Fruit fly (Drosophila melanogaster) whole organism, wandering third instar larva: ENCODE results near the gene EndoGI.

Experiments used
- Abd-B ChIP-seq: fragments of >200 bp; optimal IDR thresholded peaks from 2 replicates; lab custom pipeline; 2017; ENCODE audit warnings: missing biosample characterization, missing genetic modification characterization
- CG32264 ChIP-seq: fragments of 200-800 bp; sonication (Bioruptor generic); optimal IDR thresholded peaks from 2 replicates; lab custom pipeline; 2016; ENCODE audit warnings: missing biosample characterization, missing genetic modification characterization
- CG9705 ChIP-seq: fragments of 200-800 bp; sonication (Bioruptor generic); optimal IDR thresholded peaks from 2 replicates; lab custom pipeline; 2018; ENCODE audit warnings: missing biosample characterization, mild to moderate bottlenecking, missing genetic modification characterization
- Dfd ChIP-seq: fragments of >200 bp; optimal IDR thresholded peaks from 2 replicates; lab custom pipeline; 2017; ENCODE audit warnings: missing biosample characterization, missing genetic modification characterization
- Dif ChIP-seq: fragments of 200-275, 200-300 bp; sonication (Bioruptor generic); optimal IDR thresholded peaks from 2 replicates; lab custom pipeline; 2018; ENCODE audit warnings: missing biosample characterization, missing genetic modification characterization; ENCODE audit not compliant: partially characterized antibody
- GATAd ChIP-seq: sonication (Bioruptor generic); optimal IDR thresholded peaks from 2 replicates; lab custom pipeline; 2016; ENCODE audit warnings: missing biosample characterization, missing genetic modification characterization
- HLH106 ChIP-seq: fragments of 200-800 bp; optimal IDR thresholded peaks from 3 replicates; lab custom pipeline; 2019; ENCODE audit warnings: missing biosample characterization, mild to moderate bottlenecking, missing genetic modification characterization, moderate library complexity
- Hnf4 ChIP-seq: fragments of 200-800 bp; sonication (Bioruptor generic); optimal IDR thresholded peaks from 2 replicates; lab custom pipeline; 2016; ENCODE audit warnings: missing biosample characterization, mild to moderate bottlenecking, missing genetic modification characterization
- Hr78 ChIP-seq: fragments of >200 bp; optimal IDR thresholded peaks from 2 replicates; lab custom pipeline; 2017; ENCODE audit warnings: missing biosample characterization, missing genetic modification characterization
- Hr83 ChIP-seq: fragments of 200-300 bp; sonication (Bioruptor generic); optimal IDR thresholded peaks from 2 replicates; lab custom pipeline; 2016; ENCODE audit warnings: missing biosample characterization, mild to moderate bottlenecking, missing genetic modification characterization, moderate library complexity; ENCODE audit not compliant: poor library complexity, severe bottlenecking
- Jra ChIP-seq: sonication (Bioruptor generic); optimal IDR thresholded peaks from 2 replicates; lab custom pipeline; 2016; ENCODE audit warnings: missing biosample characterization, missing genetic modification characterization
- Mio ChIP-seq: sonication (Bioruptor generic); optimal IDR thresholded peaks from 2 replicates; lab custom pipeline; 2016; ENCODE audit warnings: missing biosample characterization, missing genetic modification characterization
- N ChIP-seq: fragments of >200 bp; optimal IDR thresholded peaks from 2 replicates; lab custom pipeline; 2018; ENCODE audit warnings: missing biosample characterization, missing external identifiers, missing genetic modification characterization
- OdsH ChIP-seq: fragments of 200-800 bp; sonication (Bioruptor generic); optimal IDR thresholded peaks from 2 replicates; lab custom pipeline; 2016; ENCODE audit warnings: missing biosample characterization, mild to moderate bottlenecking, missing genetic modification characterization
- Rel ChIP-seq, 2 experiments: fragments of 200-800 bp; sonication (Bioruptor generic) in 1 of 2; optimal IDR thresholded peaks; 2 replicates in 1 of 2; 3 replicates in 1 of 2; lab custom pipeline; 2016 to 2019; ENCODE audit warnings: mild to moderate bottlenecking in 2 of 2, missing biosample characterization in 2 of 2, missing genetic modification characterization in 2 of 2, moderate library complexity in 1 of 2
- Sp1 ChIP-seq: fragments of 200-800 bp; sonication (Bioruptor generic); optimal IDR thresholded peaks from 3 replicates; lab custom pipeline; 2019; ENCODE audit warnings: missing biosample characterization, mild to moderate bottlenecking, missing genetic modification characterization, moderate library complexity
- Vsx2 ChIP-seq: fragments of 200-300, 225-300 bp; sonication (Bioruptor generic); optimal IDR thresholded peaks from 2 replicates; lab custom pipeline; 2018; ENCODE audit warnings: missing biosample characterization, missing genetic modification characterization; ENCODE audit not compliant: partially characterized antibody
- brk ChIP-seq: fragments of 200-800 bp; sonication (Bioruptor generic); optimal IDR thresholded peaks from 2 replicates; lab custom pipeline; 2016; ENCODE audit warnings: missing biosample characterization, mild to moderate bottlenecking, missing genetic modification characterization
- dl ChIP-seq, 2 experiments: fragments of 175-275, 200-275 bp in 1 of 2; fragments of 200-275 bp in 1 of 2; sonication (Bioruptor generic); optimal IDR thresholded peaks; lab custom pipeline; 2018; ENCODE audit warnings: mild to moderate bottlenecking in 2 of 2, missing biosample characterization in 2 of 2, missing genetic modification characterization in 2 of 2, moderate library complexity in 2 of 2; ENCODE audit not compliant: partially characterized antibody in 2 of 2, insufficient read depth in 1 of 2
- dmrt93B ChIP-seq: fragments of 200-800 bp; sonication (Bioruptor generic); optimal IDR thresholded peaks from 2 replicates; lab custom pipeline; 2018; ENCODE audit warnings: missing biosample characterization, mild to moderate bottlenecking, missing genetic modification characterization
- dsf ChIP-seq: sonication (Bioruptor generic); optimal IDR thresholded peaks from 2 replicates; lab custom pipeline; 2016; ENCODE audit warnings: missing biosample characterization, missing genetic modification characterization, borderline replicate concordance
- ey ChIP-seq: fragments of 200-800 bp; sonication (Bioruptor generic); optimal IDR thresholded peaks from 2 replicates; lab custom pipeline; 2016; ENCODE audit warnings: missing biosample characterization, missing genetic modification characterization
- foxo ChIP-seq, 2 experiments: fragments of 200-800 bp; sonication (Bioruptor generic); optimal IDR thresholded peaks; 2 replicates in 1 of 2; 3 replicates in 1 of 2; lab custom pipeline; 2016 to 2017; ENCODE audit warnings: missing biosample characterization in 2 of 2, missing genetic modification characterization in 2 of 2
- fru ChIP-seq: fragments of 200-800 bp; sonication (Bioruptor generic); optimal IDR thresholded peaks from 3 replicates; lab custom pipeline; 2016; ENCODE audit warnings: missing biosample characterization, mild to moderate bottlenecking, missing genetic modification characterization
- h ChIP-seq: fragments of 200-800 bp; sonication (Bioruptor generic); optimal IDR thresholded peaks from 3 replicates; lab custom pipeline; 2016; ENCODE audit warnings: missing biosample characterization, mild to moderate bottlenecking, missing genetic modification characterization
- jim ChIP-seq: fragments of 175-275, 200-325 bp; sonication (Bioruptor generic); optimal IDR thresholded peaks from 2 replicates; lab custom pipeline; 2016; ENCODE audit warnings: missing biosample characterization, mild to moderate bottlenecking, missing genetic modification characterization
- lola ChIP-seq: fragments of >200 bp; optimal IDR thresholded peaks from 2 replicates; lab custom pipeline; 2017; ENCODE audit warnings: missing biosample characterization, missing genetic modification characterization
- pan ChIP-seq: fragments of >200 bp; optimal IDR thresholded peaks from 2 replicates; lab custom pipeline; 2017
- psq ChIP-seq: fragments of 200-800 bp; sonication (Bioruptor generic); optimal IDR thresholded peaks from 3 replicates; lab custom pipeline; 2017; ENCODE audit warnings: missing biosample characterization, mild to moderate bottlenecking, missing genetic modification characterization, moderate library complexity
- rgr ChIP-seq: fragments of 200-800 bp; sonication (Bioruptor generic); optimal IDR thresholded peaks from 3 replicates; lab custom pipeline; 2016; ENCODE audit warnings: missing biosample characterization, mild to moderate bottlenecking, missing genetic modification characterization
- sv ChIP-seq: fragments of 200-800 bp; sonication (Bioruptor generic); optimal IDR thresholded peaks from 3 replicates; lab custom pipeline; 2016; ENCODE audit warnings: missing biosample characterization, missing genetic modification characterization
- tai ChIP-seq: sonication (Bioruptor generic); optimal IDR thresholded peaks from 2 replicates; lab custom pipeline; 2016; ENCODE audit warnings: missing biosample characterization, missing genetic modification characterization
- woc ChIP-seq: sonication (Bioruptor generic); optimal IDR thresholded peaks from 2 replicates; lab custom pipeline; 2016; ENCODE audit warnings: missing biosample characterization, mild to moderate bottlenecking, missing genetic modification characterization

The EndoGI gene

dm6 chr2L:16288393-16288731 is 30.9 kb downstream of the EndoGI start:
- TF ChIP-seq Rel (GFP tag; optimal IDR thresholded peaks at IDR 0.05; lab: Kevin White, UChicago) (no peak), Rel (tag; optimal IDR thresholded peaks at IDR 0.05; lab: Kevin White, UChicago) (no peak), lola (GFP tag; lab: Kevin White, UChicago) (no peak), HLH106 (no peak), rgr (GFP tag; lab: Kevin White, UChicago) (no peak), ey (GFP tag; lab: Kevin White, UChicago) (no peak), Mio (GFP tag; lab: Kevin White, UChicago) (no peak), foxo (GFP tag; optimal IDR thresholded peaks at IDR 0.05; lab: Kevin White, UChicago) (no peak)

DNA sequence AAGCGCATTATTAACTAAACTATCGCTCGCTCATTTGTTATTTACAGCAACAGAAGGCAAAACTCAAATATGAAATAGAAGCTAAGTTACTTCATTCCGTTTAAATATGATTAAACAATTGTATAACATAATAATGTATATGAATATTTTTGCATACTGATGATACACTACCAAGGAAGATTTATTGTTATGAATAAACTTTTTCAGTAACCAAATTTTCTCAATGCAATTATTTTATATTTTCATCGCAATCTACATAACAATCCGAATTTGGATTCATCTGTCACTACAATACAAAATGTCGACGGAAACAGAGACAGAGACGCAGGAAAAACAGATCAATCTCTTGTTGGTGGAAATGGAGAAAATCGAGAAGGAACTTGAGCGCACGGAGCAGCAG is 33.5 kb downstream of the EndoGI start, which contains the start of gene CG17329:
TSS of gene CG17329 (plus strand) at position 301 of the 400 bp plus-strand sequence.
- no peak for TF ChIP-seq HLH106
- TF ChIP-seq Hnf4 (GFP tag; lab: Kevin White, UChicago), result no peak
- TF ChIP-seq dmrt93B (GFP tag; lab: Kevin White, UChicago), result no peak
- no peak for TF ChIP-seq Abd-B (GFP tag; lab: Kevin White, UChicago)
- TF ChIP-seq Mio (GFP tag; lab: Kevin White, UChicago), result no peak
- TF ChIP-seq Hr83 (GFP tag; lab: Kevin White, UChicago), result no peak
- no peak for TF ChIP-seq Sp1
- TF ChIP-seq pan, result no peak
- no peak for TF ChIP-seq dsf (GFP tag; lab: Kevin White, UChicago)
- TF ChIP-seq tai (GFP tag; lab: Kevin White, UChicago), result no peak
- TF ChIP-seq dl (GFP tag; optimal IDR thresholded peaks at IDR 0.05; lab: Kevin White, UChicago; ENCODE audit: insufficient read depth in 1 of 2, partially characterized antibody in 2 of 2), result no peak

DNA sequence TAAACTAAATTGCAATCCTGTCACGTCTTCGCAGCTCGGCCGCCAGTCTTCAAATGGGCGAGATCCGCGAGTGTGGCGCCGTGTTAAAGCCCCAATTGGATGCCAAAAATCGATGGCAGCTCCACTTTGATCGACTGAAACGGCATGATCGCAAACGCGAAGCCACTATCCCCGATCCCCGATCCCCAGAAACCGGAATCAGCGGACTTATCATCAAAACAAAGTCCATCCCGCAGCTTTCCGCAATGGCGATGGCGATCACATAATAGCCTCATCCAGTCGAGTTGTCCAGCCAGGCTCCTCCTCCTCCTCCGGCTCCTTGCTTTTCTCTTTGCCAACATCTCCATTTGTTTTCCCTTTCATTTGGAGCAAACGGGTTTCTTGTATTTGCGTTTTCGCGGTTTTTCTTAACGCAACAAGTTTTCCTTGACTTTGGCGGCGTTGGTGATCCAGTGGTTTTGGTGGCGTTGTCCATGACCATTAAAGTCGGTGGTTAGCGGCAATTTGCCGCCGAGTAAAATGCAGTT is 35.5 kb downstream of the EndoGI start, which contains the start of gene CG13258:
TSS of gene CG13258 (minus strand) at position 51 of the 527 bp plus-strand sequence.
- TF ChIP-seq woc (GFP tag; lab: Kevin White, UChicago), result no peak
- no peak for TF ChIP-seq dsf (GFP tag; lab: Kevin White, UChicago)
- no peak for TF ChIP-seq Hr78 (GFP tag; lab: Kevin White, UChicago)
- TF ChIP-seq HLH106, result no peak
- TF ChIP-seq Hnf4 (GFP tag; lab: Kevin White, UChicago), result no peak
- no peak for TF ChIP-seq Abd-B (GFP tag; lab: Kevin White, UChicago)
- TF ChIP-seq Hr83 (GFP tag; lab: Kevin White, UChicago), result no peak
- TF ChIP-seq, all 38 proteins: peak for 0

- TF ChIP-seq N (GFP tag; lab: Kevin White, UChicago) (no peak), woc (GFP tag; lab: Kevin White, UChicago) (no peak), pan (no peak), fru (GFP tag; lab: Kevin White, UChicago) (no peak), CG9705 (GFP tag; lab: Kevin White, UChicago) (no peak), Dfd (GFP tag; lab: Kevin White, UChicago) (no peak), dsf (GFP tag; lab: Kevin White, UChicago) (no peak), brk (GFP tag; lab: Kevin White, UChicago) (no peak), Hr78 (GFP tag; lab: Kevin White, UChicago) (no peak)
These were observed 36.3 kb downstream of the EndoGI start, which contains the start of gene Cyp303a1 for dm6 chr2L:16293703-16294233. Cyp303a1 (plus strand) TSS chr2L:16294183.

DNA sequence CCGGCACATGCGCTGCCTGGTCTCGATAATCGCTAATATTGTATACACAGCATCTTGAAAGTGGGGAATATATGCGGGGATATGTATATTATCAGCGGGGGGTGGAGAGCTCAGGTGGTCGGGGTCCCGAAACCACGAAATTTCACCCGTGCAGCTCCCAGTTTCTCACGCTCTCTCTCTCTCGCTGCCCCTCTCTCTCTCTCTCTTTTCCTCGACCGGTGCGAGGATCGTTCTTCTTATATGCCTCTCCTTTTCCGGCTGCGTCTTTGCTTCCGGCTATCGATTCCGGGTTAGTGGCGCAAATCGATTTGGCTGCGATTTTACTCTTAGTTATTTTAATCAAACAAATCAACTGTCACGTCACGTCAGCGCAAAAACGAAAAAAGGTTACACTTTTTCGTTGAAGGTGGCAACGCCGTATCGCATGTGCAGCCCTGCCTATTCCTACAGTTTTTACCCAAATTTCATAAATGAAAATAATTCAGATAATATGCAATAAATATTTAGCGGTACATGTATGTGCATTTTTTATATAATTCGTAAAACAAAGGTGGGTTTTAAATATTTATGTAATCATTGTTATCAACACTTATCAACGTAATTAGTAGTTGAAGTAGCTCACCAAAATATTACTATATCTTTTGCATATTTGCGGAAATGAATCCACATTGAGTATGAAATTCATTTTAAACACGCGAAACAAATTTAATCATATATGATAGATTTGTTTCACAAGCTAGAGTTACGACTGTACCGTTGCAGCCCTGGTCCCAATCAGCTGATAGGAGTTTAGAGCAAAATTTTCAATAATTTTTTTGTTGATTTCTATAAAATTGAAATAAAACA is 42.2 kb downstream of the EndoGI start, which contains the start of the genes heix and CG17328:
TSS of gene heix (minus strand) at position 393 of the 846 bp plus-strand sequence.
TSS of gene CG17328 (plus strand) at position 478 of the 846 bp plus-strand sequence.
- TF ChIP-seq Sp1 (peak; percentile 74), psq (peak; percentile 59), lola (GFP tag; lab: Kevin White, UChicago) (no peak), OdsH (peak; percentile 66), CG9705 (GFP tag; lab: Kevin White, UChicago) (peak; percentile 69), woc (GFP tag; lab: Kevin White, UChicago) (peak; percentile 83), HLH106 (peak; percentile 81), fru (GFP tag; lab: Kevin White, UChicago) (no peak), foxo (GFP tag; optimal IDR thresholded peaks at IDR 0.05; lab: Kevin White, UChicago) (peak in 1 of 2 experiments; percentile 81), brk (GFP tag; lab: Kevin White, UChicago) (no peak), sv (GFP tag; lab: Kevin White, UChicago) (peak; percentile 66), CG32264 (GFP tag; lab: Kevin White, UChicago) (no peak), dl (GFP tag; optimal IDR thresholded peaks at IDR 0.05; lab: Kevin White, UChicago; ENCODE audit: insufficient read depth in 1 of 2, partially characterized antibody in 2 of 2) (no peak), Vsx2 (GFP tag; lab: Kevin White, UChicago) (no peak), Rel (GFP tag; optimal IDR thresholded peaks at IDR 0.05; lab: Kevin White, UChicago) (no peak), Rel (tag; optimal IDR thresholded peaks at IDR 0.05; lab: Kevin White, UChicago) (peak; percentile 19), Hnf4 (GFP tag; lab: Kevin White, UChicago) (peak; percentile 67), dsf (GFP tag; lab: Kevin White, UChicago) (peak; percentile 31), Hr78 (GFP tag; lab: Kevin White, UChicago) (no peak), jim (GFP tag; lab: Kevin White, UChicago) (no peak), Jra (GFP tag; lab: Kevin White, UChicago) (peak; percentile 20), h (no peak), ey (GFP tag; lab: Kevin White, UChicago) (peak; percentile 66), rgr (GFP tag; lab: Kevin White, UChicago) (peak; percentile 74), GATAd (no peak), dmrt93B (GFP tag; lab: Kevin White, UChicago) (no peak), Dif (peak; percentile 6)
- TF ChIP-seq, all 38 proteins: peak for 15
